Worm (Caenorhabditis elegans) whole organism, L4/young adult: ENCODE results near the gene srt-50.

Experiments
- W03F9.2 ChIP-seq: fragments of 150-350 bp; optimal IDR thresholded peaks from 2 replicates; lab custom pipeline; 2014; ENCODE audit warnings: missing biosample characterization, missing genetic modification characterization
- dao-5 ChIP-seq: sonication (generic microtip); optimal IDR thresholded peaks from 2 replicates; lab custom pipeline; 2016; ENCODE audit warnings: missing genotype, missing genetic modification characterization, moderate library complexity, missing compliant biosample characterization
- him-1 ChIP-seq: sonication (generic microtip); optimal IDR thresholded peaks from 2 replicates; lab custom pipeline; 2016; ENCODE audit warnings: missing genotype, missing genetic modification reagents, missing genetic modification characterization, missing compliant biosample characterization

DNA sequence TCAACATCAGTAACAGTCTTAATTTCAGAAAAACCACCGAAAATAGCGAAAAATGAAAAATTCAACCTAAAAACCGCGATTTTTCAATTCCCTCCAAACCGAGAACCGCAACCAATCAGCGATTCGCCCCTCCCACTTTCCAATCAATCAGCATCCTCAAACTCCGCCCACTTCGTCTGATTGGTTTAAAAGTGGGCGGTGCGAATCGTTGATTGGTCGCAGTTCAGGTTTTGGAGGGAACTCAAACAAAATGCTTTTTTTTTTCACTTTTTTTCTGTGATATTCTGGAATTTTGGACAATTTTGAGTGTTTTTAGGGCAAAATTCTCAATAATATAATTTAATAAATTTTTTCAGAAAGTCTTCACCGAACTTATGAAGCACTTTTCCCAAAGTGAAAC lies 46.6 kb upstream of the srt-50 start:
- TF ChIP-seq him-1 (tag; lab: Kevin White, UChicago) (no peak), dao-5 (no peak), W03F9.2 (tag; lab: Kevin White, UChicago) (no peak)
